Worm (Caenorhabditis elegans) whole organism, late embryonic: ENCODE results near the gene F53F1.6.

Experiments
- C08G9.2 ChIP-seq: sonication (generic microtip); optimal IDR thresholded peaks from 2 replicates; lab custom pipeline; 2016; ENCODE audit warnings: mild to moderate bottlenecking, missing genetic modification characterization, moderate library complexity, missing compliant biosample characterization
- C38D4.7 ChIP-seq: fragments of 200-800 bp; sonication (Bioruptor generic); optimal IDR thresholded peaks from 2 replicates; lab custom pipeline; 2018; ENCODE audit warnings: mild to moderate bottlenecking, missing genetic modification characterization, moderate library complexity, missing compliant biosample characterization
- F13H6.1 ChIP-seq: sonication (generic microtip); optimal IDR thresholded peaks from 2 replicates; lab custom pipeline; 2016; ENCODE audit warnings: missing genetic modification characterization, missing compliant biosample characterization
- Y22D7AL.16 ChIP-seq: sonication (generic microtip); optimal IDR thresholded peaks from 2 replicates; lab custom pipeline; 2016; ENCODE audit warnings: missing genetic modification characterization, missing compliant biosample characterization
- ceh-18 ChIP-seq: sonication (generic microtip); optimal IDR thresholded peaks from 2 replicates; lab custom pipeline; 2016; ENCODE audit warnings: missing genetic modification characterization, missing compliant biosample characterization
- ceh-19 ChIP-seq: fragments of 200-800 bp; sonication (Bioruptor generic); optimal IDR thresholded peaks from 2 replicates; lab custom pipeline; 2018; ENCODE audit warnings: mild to moderate bottlenecking, missing genetic modification characterization, missing compliant biosample characterization
- ceh-2 ChIP-seq: sonication (generic microtip); optimal IDR thresholded peaks from 2 replicates; lab custom pipeline; 2016; ENCODE audit warnings: missing genotype, missing genetic modification characterization, missing compliant biosample characterization
- ceh-22 ChIP-seq: sonication (generic microtip); optimal IDR thresholded peaks from 2 replicates; lab custom pipeline; 2017; ENCODE audit warnings: missing biosample characterization, missing genetic modification characterization
- ceh-30 ChIP-seq: fragments of 150-350 bp; optimal IDR thresholded peaks from 2 replicates; lab custom pipeline; 2014; ENCODE audit warnings: missing biosample characterization, missing genetic modification characterization
- ceh-31 ChIP-seq: sonication (generic microtip); optimal IDR thresholded peaks from 2 replicates; lab custom pipeline; 2016; ENCODE audit warnings: missing genetic modification characterization, missing compliant biosample characterization
- ceh-34 ChIP-seq: sonication (generic microtip); optimal IDR thresholded peaks from 2 replicates; lab custom pipeline; 2016; ENCODE audit warnings: mild to moderate bottlenecking, missing genetic modification characterization, missing compliant biosample characterization
- ceh-48 ChIP-seq: sonication (generic microtip); optimal IDR thresholded peaks from 2 replicates; lab custom pipeline; 2016; ENCODE audit warnings: missing genetic modification characterization, inconsistent platforms, missing compliant biosample characterization
- che-1 ChIP-seq: sonication (generic microtip); optimal IDR thresholded peaks from 2 replicates; lab custom pipeline; 2016; ENCODE audit warnings: mild to moderate bottlenecking, missing genetic modification characterization, missing compliant biosample characterization
- dve-1 ChIP-seq: sonication (generic microtip); optimal IDR thresholded peaks from 2 replicates; lab custom pipeline; 2017; ENCODE audit warnings: antibody characterized with exemption, mild to moderate bottlenecking, missing genetic modification characterization, missing compliant biosample characterization
- ets-4 ChIP-seq: sonication (generic microtip); optimal IDR thresholded peaks from 2 replicates; lab custom pipeline; 2016; ENCODE audit warnings: missing genetic modification characterization, missing compliant biosample characterization
- fkh-6 ChIP-seq: sonication (generic microtip); optimal IDR thresholded peaks from 2 replicates; lab custom pipeline; 2016; ENCODE audit warnings: missing genetic modification characterization, missing compliant biosample characterization
- hlh-13 ChIP-seq: fragments of 200-800 bp; sonication (Bioruptor generic); optimal IDR thresholded peaks from 2 replicates; lab custom pipeline; 2018; ENCODE audit warnings: mild to moderate bottlenecking, missing genetic modification characterization, missing compliant biosample characterization
- hlh-15 ChIP-seq: sonication (generic microtip); optimal IDR thresholded peaks from 2 replicates; lab custom pipeline; 2016; ENCODE audit warnings: missing genetic modification characterization, missing compliant biosample characterization
- hlh-6 ChIP-seq: sonication (generic microtip); optimal IDR thresholded peaks from 2 replicates; lab custom pipeline; 2016; ENCODE audit warnings: missing genotype, missing genetic modification characterization, missing compliant biosample characterization
- madf-2 ChIP-seq: sonication (generic microtip); optimal IDR thresholded peaks from 2 replicates; lab custom pipeline; 2017; ENCODE audit warnings: missing genetic modification characterization, missing compliant biosample characterization
- mec-3 ChIP-seq: sonication (generic microtip); optimal IDR thresholded peaks from 2 replicates; lab custom pipeline; 2016; ENCODE audit warnings: borderline replicate concordance, missing genetic modification characterization, missing compliant biosample characterization
- pat-9 ChIP-seq: fragments of 200-800 bp; sonication (Bioruptor generic); optimal IDR thresholded peaks from 2 replicates; lab custom pipeline; 2018; ENCODE audit warnings: mild to moderate bottlenecking, missing genetic modification characterization, moderate library complexity, missing compliant biosample characterization
- pax-1 ChIP-seq: fragments of 150-350 bp; optimal IDR thresholded peaks from 2 replicates; lab custom pipeline; 2014; ENCODE audit warnings: missing biosample characterization, missing genetic modification characterization
- pqm-1 ChIP-seq: sonication (generic microtip); optimal IDR thresholded peaks from 2 replicates; lab custom pipeline; 2016; ENCODE audit warnings: missing genetic modification characterization, missing compliant biosample characterization
- pros-1 ChIP-seq: fragments of 150-350 bp; optimal IDR thresholded peaks from 2 replicates; lab custom pipeline; 2014; ENCODE audit warnings: missing biosample characterization, missing genetic modification reagents, missing genetic modification characterization
- ref-2 ChIP-seq: sonication (generic microtip); optimal IDR thresholded peaks from 2 replicates; lab custom pipeline; 2016; ENCODE audit warnings: missing genetic modification characterization, missing compliant biosample characterization
- rnt-1 ChIP-seq: sonication (generic microtip); optimal IDR thresholded peaks from 2 replicates; lab custom pipeline; 2016; ENCODE audit warnings: missing genetic modification characterization, missing compliant biosample characterization
- sdc-2 ChIP-seq: sonication (generic microtip); optimal IDR thresholded peaks from 2 replicates; lab custom pipeline; 2016; ENCODE audit warnings: missing genotype, missing genetic modification characterization, missing compliant biosample characterization
- sox-4 ChIP-seq: sonication (generic microtip); optimal IDR thresholded peaks from 2 replicates; lab custom pipeline; 2017; ENCODE audit warnings: mild to moderate bottlenecking, missing genetic modification characterization, inconsistent platforms, missing compliant biosample characterization
- syd-9 ChIP-seq: sonication (generic microtip); optimal IDR thresholded peaks from 2 replicates; lab custom pipeline; 2016; ENCODE audit warnings: mild to moderate bottlenecking, missing genetic modification characterization, moderate library complexity, missing compliant biosample characterization
- tbx-2 ChIP-seq: sonication (generic microtip); optimal IDR thresholded peaks from 2 replicates; lab custom pipeline; 2016; ENCODE audit warnings: missing genetic modification characterization, missing compliant biosample characterization
- ttx-3 ChIP-seq: sonication (generic microtip); optimal IDR thresholded peaks from 2 replicates; lab custom pipeline; 2016; ENCODE audit warnings: missing genetic modification reagents, missing genetic modification characterization, missing compliant biosample characterization
- unc-3 ChIP-seq, 2 experiments: fragments of 200-800 bp in 1 of 2; sonication (Bioruptor generic) in 1 of 2; sonication (generic microtip) in 1 of 2; conservative IDR thresholded peaks in 1 of 2; optimal IDR thresholded peaks in 1 of 2; 2 replicates each; pipeline versions ENCODE4 v1.3.6 to Lab custom; 2016 to 2022; ENCODE audit warnings: missing compliant biosample characterization in 2 of 2, missing genetic modification characterization in 2 of 2, missing genetic modification reagents in 1 of 2
- unc-42 ChIP-seq: sonication (generic microtip); optimal IDR thresholded peaks from 2 replicates; lab custom pipeline; 2016; ENCODE audit warnings: missing genotype, missing genetic modification characterization, missing compliant biosample characterization
- unc-55 ChIP-seq: sonication (generic microtip); optimal IDR thresholded peaks from 2 replicates; lab custom pipeline; 2017; ENCODE audit warnings: missing biosample characterization, missing genetic modification reagents, missing genetic modification characterization

Gene F53F1.6

DNA sequence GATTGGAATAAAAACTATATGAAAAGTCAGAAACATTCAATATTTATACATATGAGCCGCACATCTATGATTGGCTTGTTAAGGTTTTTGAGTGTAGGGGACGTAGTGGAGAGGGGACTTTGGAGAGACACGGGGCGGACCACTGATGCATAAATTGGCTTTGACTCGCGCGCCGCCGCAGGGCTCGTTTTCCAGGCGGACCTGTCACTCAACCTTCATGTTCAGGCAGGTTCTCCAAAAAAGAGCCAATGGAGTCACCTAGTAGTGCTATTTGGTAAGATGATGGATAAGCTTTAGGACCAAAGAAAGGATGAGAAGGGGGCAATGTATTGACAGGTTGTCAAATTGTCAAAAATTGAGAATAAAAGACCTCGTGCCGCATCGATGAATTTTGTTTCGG lies 22.4 kb downstream of the F53F1.6 start:
- TF ChIP-seq unc-42 (tag; lab: Kevin White, UChicago) (peak; percentile 18), ttx-3 (tag; lab: Kevin White, UChicago) (no peak), unc-55 (GFP tag; lab: Kevin White, UChicago) (peak; percentile 76), pros-1 (no peak)
- TF ChIP-seq, all 69 proteins: peak for 2

- peak; percentile 19 for TF ChIP-seq Y22D7AL.16 (tag; lab: Kevin White, UChicago)
- no peak for TF ChIP-seq ets-4 (tag; lab: Kevin White, UChicago)
- TF ChIP-seq ceh-22 (tag; lab: Kevin White, UChicago), result no peak
- TF ChIP-seq ceh-34 (tag; lab: Kevin White, UChicago), result peak; percentile 81
- TF ChIP-seq unc-3 (GFP tag; conservative IDR thresholded peaks at IDR 0.05; lab: Robert Waterston, UW), result no peak
- no peak for TF ChIP-seq unc-3 (tag; optimal IDR thresholded peaks at IDR 0.05; lab: Kevin White, UChicago)
- peak; percentile 46 for TF ChIP-seq mec-3
- peak; percentile 25 for TF ChIP-seq ref-2
- TF ChIP-seq hlh-13, result peak; percentile 10
- TF ChIP-seq hlh-6 (tag; lab: Kevin White, UChicago), result no peak
- peak; percentile 11 for TF ChIP-seq ceh-2 (tag; lab: Kevin White, UChicago)
- peak; percentile 30 for TF ChIP-seq unc-55 (GFP tag; lab: Kevin White, UChicago)
- TF ChIP-seq fkh-6 (tag; lab: Kevin White, UChicago), result peak; percentile 17
- peak; percentile 62 for TF ChIP-seq F13H6.1 (tag; lab: Kevin White, UChicago)
- peak; percentile 5 for TF ChIP-seq ceh-48
- TF ChIP-seq C08G9.2, result no peak
- no peak for TF ChIP-seq ceh-30 (tag; lab: Kevin White, UChicago)
- peak; percentile 24 for TF ChIP-seq madf-2 (tag; lab: Kevin White, UChicago)
- peak; percentile 12 for TF ChIP-seq che-1 (tag; lab: Kevin White, UChicago)
- TF ChIP-seq rnt-1 (tag; lab: Kevin White, UChicago), result peak; percentile 95
- peak; percentile 37 for TF ChIP-seq ceh-31
- TF ChIP-seq pqm-1 (tag; lab: Kevin White, UChicago), result no peak
- TF ChIP-seq C38D4.7, result no peak
- peak; percentile 60 for TF ChIP-seq tbx-2 (tag; lab: Kevin White, UChicago)
- TF ChIP-seq sox-4, result peak; percentile 51
- TF ChIP-seq ceh-18, result peak; percentile 91
- TF ChIP-seq unc-42 (tag; lab: Kevin White, UChicago), result peak; percentile 19
- TF ChIP-seq pat-9 (tag; lab: Kevin White, UChicago), result peak; percentile 75
- TF ChIP-seq dve-1 (tag; lab: Kevin White, UChicago), result no peak
- peak; percentile 79 for TF ChIP-seq syd-9
- TF ChIP-seq sdc-2 (tag; lab: Kevin White, UChicago), result peak; percentile 50
- TF ChIP-seq ceh-19 (GFP tag; lab: Kevin White, UChicago), result peak; percentile 40
- no peak for TF ChIP-seq hlh-15 (tag; lab: Kevin White, UChicago)
Measured at ce11 chrV:13393333-13393803, 24.0 kb downstream of the F53F1.6 start.

- no peak for TF ChIP-seq pax-1 (tag; lab: Kevin White, UChicago)
- peak; percentile 98 for TF ChIP-seq unc-42 (tag; lab: Kevin White, UChicago)
- TF ChIP-seq tbx-2 (tag; lab: Kevin White, UChicago), result peak; percentile 6
- TF ChIP-seq ceh-31, result peak; percentile 28
- TF ChIP-seq, all 69 proteins: peak for 3
Measured at ce11 chrV:13391378-13392258, 25.8 kb downstream of the F53F1.6 start, which contains the start of gene somi-1. Gene somi-1, minus strand, starts transcription at chrV:13391395.
